Fruit fly (Drosophila melanogaster): ENCODE measurements around the gene CG15922.

DNA sequence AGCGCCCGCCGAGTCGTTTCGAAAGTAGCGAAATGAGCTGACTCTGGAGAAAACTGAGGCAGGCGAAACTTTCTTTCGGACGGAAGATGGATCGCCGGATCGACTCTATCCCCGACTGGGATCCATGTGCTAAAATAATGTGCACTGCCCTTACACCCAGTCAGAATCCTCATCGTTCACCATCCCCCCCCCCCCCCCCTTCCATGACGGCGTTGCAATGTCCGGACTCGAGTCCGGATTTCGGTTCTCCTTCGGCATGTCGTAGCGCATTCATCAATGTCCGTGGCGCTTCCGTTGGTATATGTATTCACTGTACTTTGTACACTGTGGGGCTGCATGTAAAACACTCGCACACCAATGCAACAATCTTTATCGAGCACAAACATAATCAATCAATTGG lies 45.0 kb upstream of the CG15922 start:
- TF ChIP-seq CTCF (optimal IDR thresholded peaks at IDR 0.05) (no peak), CG8478 (optimal IDR thresholded peaks at IDR 0.05) (no peak)
